Fruit fly (Drosophila melanogaster) whole organism, wandering third instar larva: ENCODE results near the gene CG32694.
A peak's percentile ranks its signal among the peaks of the same experiment; 100 is the strongest.

ENCODE experiments used
- CG32264 ChIP-seq: fragments of 200-800 bp; sonication (Bioruptor generic); optimal IDR thresholded peaks from 2 replicates; lab custom pipeline; 2016; ENCODE audit warnings: missing biosample characterization, missing genetic modification characterization
- CG9705 ChIP-seq: fragments of 200-800 bp; sonication (Bioruptor generic); optimal IDR thresholded peaks from 2 replicates; lab custom pipeline; 2018; ENCODE audit warnings: missing biosample characterization, mild to moderate bottlenecking, missing genetic modification characterization
- CrebA ChIP-seq: fragments of 200-800 bp; sonication (Bioruptor generic); optimal IDR thresholded peaks from 2 replicates; lab custom pipeline; 2016; ENCODE audit warnings: missing biosample characterization, mild to moderate bottlenecking, missing genetic modification characterization, borderline replicate concordance
- Dif ChIP-seq: fragments of 200-275, 200-300 bp; sonication (Bioruptor generic); optimal IDR thresholded peaks from 2 replicates; lab custom pipeline; 2018; ENCODE audit warnings: missing biosample characterization, missing genetic modification characterization; ENCODE audit not compliant: partially characterized antibody
- GATAd ChIP-seq: sonication (Bioruptor generic); optimal IDR thresholded peaks from 2 replicates; lab custom pipeline; 2016; ENCODE audit warnings: missing biosample characterization, missing genetic modification characterization
- Hnf4 ChIP-seq: fragments of 200-800 bp; sonication (Bioruptor generic); optimal IDR thresholded peaks from 2 replicates; lab custom pipeline; 2016; ENCODE audit warnings: missing biosample characterization, mild to moderate bottlenecking, missing genetic modification characterization
- Hr78 ChIP-seq: fragments of >200 bp; optimal IDR thresholded peaks from 2 replicates; lab custom pipeline; 2017; ENCODE audit warnings: missing biosample characterization, missing genetic modification characterization
- Hr83 ChIP-seq: fragments of 200-300 bp; sonication (Bioruptor generic); optimal IDR thresholded peaks from 2 replicates; lab custom pipeline; 2016; ENCODE audit warnings: missing biosample characterization, mild to moderate bottlenecking, missing genetic modification characterization, moderate library complexity; ENCODE audit not compliant: poor library complexity, severe bottlenecking
- Jra ChIP-seq: sonication (Bioruptor generic); optimal IDR thresholded peaks from 2 replicates; lab custom pipeline; 2016; ENCODE audit warnings: missing biosample characterization, missing genetic modification characterization
- Myc ChIP-seq: fragments of >200 bp; optimal IDR thresholded peaks from 2 replicates; lab custom pipeline; 2017
- Rel ChIP-seq, 2 experiments: fragments of 200-800 bp; sonication (Bioruptor generic) in 1 of 2; optimal IDR thresholded peaks; 2 replicates in 1 of 2; 3 replicates in 1 of 2; lab custom pipeline; 2016 to 2019; ENCODE audit warnings: mild to moderate bottlenecking in 2 of 2, missing biosample characterization in 2 of 2, missing genetic modification characterization in 2 of 2, moderate library complexity in 1 of 2
- brk ChIP-seq: fragments of 200-800 bp; sonication (Bioruptor generic); optimal IDR thresholded peaks from 2 replicates; lab custom pipeline; 2016; ENCODE audit warnings: missing biosample characterization, mild to moderate bottlenecking, missing genetic modification characterization
- dl ChIP-seq, 2 experiments: fragments of 175-275, 200-275 bp in 1 of 2; fragments of 200-275 bp in 1 of 2; sonication (Bioruptor generic); optimal IDR thresholded peaks; lab custom pipeline; 2018; ENCODE audit warnings: mild to moderate bottlenecking in 2 of 2, missing biosample characterization in 2 of 2, missing genetic modification characterization in 2 of 2, moderate library complexity in 2 of 2; ENCODE audit not compliant: partially characterized antibody in 2 of 2, insufficient read depth in 1 of 2
- fru ChIP-seq: fragments of 200-800 bp; sonication (Bioruptor generic); optimal IDR thresholded peaks from 3 replicates; lab custom pipeline; 2016; ENCODE audit warnings: missing biosample characterization, mild to moderate bottlenecking, missing genetic modification characterization
- jim ChIP-seq: fragments of 175-275, 200-325 bp; sonication (Bioruptor generic); optimal IDR thresholded peaks from 2 replicates; lab custom pipeline; 2016; ENCODE audit warnings: missing biosample characterization, mild to moderate bottlenecking, missing genetic modification characterization
- lola ChIP-seq: fragments of >200 bp; optimal IDR thresholded peaks from 2 replicates; lab custom pipeline; 2017; ENCODE audit warnings: missing biosample characterization, missing genetic modification characterization
- pan ChIP-seq: fragments of >200 bp; optimal IDR thresholded peaks from 2 replicates; lab custom pipeline; 2017
- sage ChIP-seq: fragments of 200-800 bp; sonication (Bioruptor generic); optimal IDR thresholded peaks from 2 replicates; lab custom pipeline; 2016; ENCODE audit warnings: missing biosample characterization, mild to moderate bottlenecking, missing genetic modification characterization
- sv ChIP-seq: fragments of 200-800 bp; sonication (Bioruptor generic); optimal IDR thresholded peaks from 3 replicates; lab custom pipeline; 2016; ENCODE audit warnings: missing biosample characterization, missing genetic modification characterization
- tai ChIP-seq: sonication (Bioruptor generic); optimal IDR thresholded peaks from 2 replicates; lab custom pipeline; 2016; ENCODE audit warnings: missing biosample characterization, missing genetic modification characterization
- usp ChIP-seq: fragments of >200 bp; optimal IDR thresholded peaks from 2 replicates; lab custom pipeline; 2017; ENCODE audit warnings: missing biosample characterization, missing genetic modification characterization
- woc ChIP-seq: sonication (Bioruptor generic); optimal IDR thresholded peaks from 2 replicates; lab custom pipeline; 2016; ENCODE audit warnings: missing biosample characterization, mild to moderate bottlenecking, missing genetic modification characterization

Gene CG32694

dm6 chrX:10045763-10046162 is 56.3 kb downstream of the CG32694 start:
- no peak for TF ChIP-seq sv
- TF ChIP-seq Myc, result no peak
- TF ChIP-seq fru (GFP tag; lab: Kevin White, UChicago), result no peak
- no peak for TF ChIP-seq pan (lab: Kevin White, UChicago)
- no peak for TF ChIP-seq woc (GFP tag; lab: Kevin White, UChicago)
- TF ChIP-seq Hnf4, result no peak
- no peak for TF ChIP-seq Hr78

- TF ChIP-seq sage (GFP tag; lab: Kevin White, UChicago) (no peak), usp (GFP tag; lab: Kevin White, UChicago) (no peak), dl (GFP tag; optimal IDR thresholded peaks at IDR 0.05; lab: Kevin White, UChicago; ENCODE audit: insufficient read depth in 1 of 2, partially characterized antibody in 2 of 2) (no peak), fru (GFP tag; lab: Kevin White, UChicago) (no peak), CG32264 (GFP tag; lab: Kevin White, UChicago) (no peak), CG9705 (GFP tag; lab: Kevin White, UChicago) (no peak), Myc (no peak), Hr83 (GFP tag; lab: Kevin White, UChicago) (no peak), lola (GFP tag; lab: Kevin White, UChicago) (no peak), GATAd (no peak), Rel (GFP tag; optimal IDR thresholded peaks at IDR 0.05; lab: Kevin White, UChicago) (no peak), Rel (tag; optimal IDR thresholded peaks at IDR 0.05; lab: Kevin White, UChicago) (no peak)
These were observed 57.3 kb downstream of the CG32694 start for dm6 chrX:10046760-10047159.

- TF ChIP-seq Dif (GFP tag; lab: Kevin White, UChicago) (peak; percentile 31), jim (no peak)
These were observed 58.5 kb downstream of the CG32694 start for dm6 chrX:10047961-10048360.

dm6 chrX:10052549-10052948 is 63.1 kb downstream of the CG32694 start, which contains the start of gene Yp2:
Yp2 (minus strand) TSS chrX:10052636.
- no peak for TF ChIP-seq pan (lab: Kevin White, UChicago)
- no peak for TF ChIP-seq CrebA (GFP tag; lab: Kevin White, UChicago)
- TF ChIP-seq Myc, result no peak

- no peak for TF ChIP-seq brk
- TF ChIP-seq CrebA (GFP tag; lab: Kevin White, UChicago), result no peak
- TF ChIP-seq tai, result no peak
- TF ChIP-seq Hnf4, result no peak
- no peak for TF ChIP-seq Jra (GFP tag; lab: Kevin White, UChicago)
- no peak for TF ChIP-seq sage (GFP tag; lab: Kevin White, UChicago)
These were observed 64.1 kb downstream of the CG32694 start, which contains the start of gene Yp1 for dm6 chrX:10053547-10053946. Yp1 (plus strand) TSS chrX:10053811.
